Worm (Caenorhabditis elegans): ENCODE measurements around the gene K07D4.5.
A peak's percentile ranks its signal among the peaks of the same experiment; 100 is the strongest.

Gene K07D4.5

ce11 chrII:4044349-4044748 is 19.0 kb upstream of the K07D4.5 start, which contains the start of gene rpn-11 (continued):
- TF ChIP-seq nhr-23 (tag; optimal IDR thresholded peaks at IDR 0.05) (no peak), lin-39 (tag; optimal IDR thresholded peaks at IDR 0.05) (no peak), F13H6.1 (tag; optimal IDR thresholded peaks at IDR 0.05) (peak; percentile 83), nhr-21 (tag; optimal IDR thresholded peaks at IDR 0.05) (peak; percentile 81), unc-39 (tag; optimal IDR thresholded peaks at IDR 0.05) (no peak)

DNA sequence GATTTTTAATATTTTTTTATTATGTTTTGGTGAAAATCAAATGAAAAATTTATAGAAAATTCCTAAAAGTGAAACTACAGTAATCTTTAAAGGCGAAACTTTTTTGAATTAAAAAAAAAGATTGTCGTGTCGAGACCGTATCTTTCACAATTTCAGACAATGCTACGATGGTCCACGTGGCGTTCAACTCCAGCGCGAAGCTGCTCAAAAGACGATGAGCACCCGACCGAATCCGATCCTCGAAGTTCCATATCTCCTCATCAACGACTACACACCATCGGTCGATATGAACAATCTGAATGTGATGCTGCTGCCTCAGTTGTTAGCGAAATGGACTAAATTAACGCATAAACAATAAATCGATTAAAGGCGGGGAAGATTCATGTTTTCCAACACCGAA is 17.3 kb upstream of the K07D4.5 start:
- peak in 1 of 2 experiments; percentile 2 for TF ChIP-seq lsy-2 (tag; optimal IDR thresholded peaks at IDR 0.05)
- no peak for TF ChIP-seq lin-11 (tag; optimal IDR thresholded peaks at IDR 0.05)

DNA sequence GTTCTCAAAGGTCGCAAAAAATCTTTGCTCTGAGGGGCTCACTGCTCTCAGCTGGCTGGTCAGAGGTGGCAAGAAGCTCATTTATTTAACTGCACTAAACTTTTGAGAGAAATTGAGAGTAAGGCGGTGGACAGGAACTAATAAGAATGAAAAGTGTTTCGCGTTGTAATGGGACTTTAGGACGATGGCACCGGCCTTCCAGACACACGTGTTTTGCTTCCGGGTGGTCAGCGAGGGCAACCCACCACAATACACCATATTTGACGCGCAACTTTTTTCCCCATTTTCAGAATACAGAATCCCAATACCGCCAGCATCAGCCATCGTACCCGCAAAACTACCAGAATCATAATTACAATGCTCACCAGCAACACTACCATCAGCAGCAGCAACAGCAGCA is 14.7 kb upstream of the K07D4.5 start:
- TF ChIP-seq nhr-25 (tag; optimal IDR thresholded peaks at IDR 0.05) (no peak), nhr-12 (tag; optimal IDR thresholded peaks at IDR 0.05) (no peak), F13H6.1 (tag; optimal IDR thresholded peaks at IDR 0.05) (no peak), nhr-21 (tag; optimal IDR thresholded peaks at IDR 0.05) (no peak)

DNA sequence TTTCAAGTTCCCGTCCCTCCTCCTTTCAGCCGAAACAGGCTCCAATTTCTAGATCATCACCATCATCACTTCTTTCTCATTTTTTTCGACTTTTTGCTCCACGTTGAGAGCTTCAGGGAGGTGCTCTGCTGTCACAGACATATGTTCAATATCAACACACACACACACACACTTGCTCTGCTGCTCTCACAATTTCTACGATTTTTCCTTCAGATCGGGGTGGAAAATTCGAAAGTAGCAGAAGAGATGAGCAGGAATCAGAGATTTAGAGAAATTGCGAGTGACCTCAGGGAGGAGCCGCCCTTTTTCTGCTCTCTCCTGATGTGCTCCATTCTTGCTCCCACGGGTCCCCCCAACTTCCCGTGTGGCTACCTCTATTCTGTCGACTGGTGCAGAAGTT is 13.2 kb upstream of the K07D4.5 start, which contains the start of gene pqn-48:
Gene pqn-48 (plus strand): TSS at position 344 of the 400 bp plus-strand sequence.
- TF ChIP-seq F13H6.1 (tag; optimal IDR thresholded peaks at IDR 0.05) (peak; percentile 11), ztf-4 (tag; optimal IDR thresholded peaks at IDR 0.05) (no peak), nhr-129 (tag; optimal IDR thresholded peaks at IDR 0.05) (peak; percentile 52)

ce11 chrII:4032293-4032692 is 6.9 kb upstream of the K07D4.5 start, which contains the start of gene K07D4.4:
K07D4.4 (minus strand) TSS chrII:4032393.
- TF ChIP-seq nhr-10 (tag; optimal IDR thresholded peaks at IDR 0.05) (no peak), sma-3 (GFP tag; optimal IDR thresholded peaks at IDR 0.05) (no peak), lsy-2 (tag; optimal IDR thresholded peaks at IDR 0.05) (no peak), lin-11 (tag; optimal IDR thresholded peaks at IDR 0.05) (no peak), ceh-82 (tag; optimal IDR thresholded peaks at IDR 0.05) (no peak), nhr-11 (tag; optimal IDR thresholded peaks at IDR 0.05) (no peak)

- TF ChIP-seq ceh-82 (tag; optimal IDR thresholded peaks at IDR 0.05): no peak
- no peak for TF ChIP-seq gmeb-1 (tag; optimal IDR thresholded peaks at IDR 0.05)
- no peak for TF ChIP-seq nhr-129 (tag; optimal IDR thresholded peaks at IDR 0.05)
- no peak for TF ChIP-seq nhr-77 (tag; optimal IDR thresholded peaks at IDR 0.05)
- TF ChIP-seq unc-55 (GFP tag; optimal IDR thresholded peaks at IDR 0.05): no peak
- no peak for TF ChIP-seq nhr-25 (tag; optimal IDR thresholded peaks at IDR 0.05)
Measured at ce11 chrII:4028276-4028675, 2.9 kb upstream of the K07D4.5 start, which contains the start of gene K07D4.9. K07D4.9 (plus strand) TSS chrII:4028576.

- TF ChIP-seq mbf-1 (tag; optimal IDR thresholded peaks at IDR 0.05): no peak
- no peak for TF ChIP-seq aly-2 (tag; optimal IDR thresholded peaks at IDR 0.05)
- no peak for TF ChIP-seq gmeb-1 (tag; optimal IDR thresholded peaks at IDR 0.05)
- TF ChIP-seq nhr-237 (tag; optimal IDR thresholded peaks at IDR 0.05): no peak
- TF ChIP-seq ztf-11 (tag; optimal IDR thresholded peaks at IDR 0.05): no peak
- no peak for TF ChIP-seq ceh-82 (tag; optimal IDR thresholded peaks at IDR 0.05)
- TF ChIP-seq nhr-6 (tag; optimal IDR thresholded peaks at IDR 0.05): no peak
Measured at ce11 chrII:4018617-4019016, 6.7 kb downstream of the K07D4.5 start, which contains the start of gene K07D4.6. K07D4.6 (minus strand) TSS chrII:4018717.

- TF ChIP-seq nhr-25 (tag; optimal IDR thresholded peaks at IDR 0.05): no peak
- no peak for TF ChIP-seq ama-1 (optimal IDR thresholded peaks at IDR 0.05)
- no peak for TF ChIP-seq ztf-1 (GFP tag; conservative IDR thresholded peaks at IDR 0.05)
- TF ChIP-seq lsy-2 (tag; optimal IDR thresholded peaks at IDR 0.05): no peak
- TF ChIP-seq zag-1 (tag; optimal IDR thresholded peaks at IDR 0.05): no peak
- no peak for TF ChIP-seq mdl-1 (tag; optimal IDR thresholded peaks at IDR 0.05)
- no peak for TF ChIP-seq lin-11 (tag; optimal IDR thresholded peaks at IDR 0.05)
- TF ChIP-seq R02D3.7 (tag; optimal IDR thresholded peaks at IDR 0.05): no peak
- no peak for TF ChIP-seq ztf-11 (tag; optimal IDR thresholded peaks at IDR 0.05)
- no peak for TF ChIP-seq alr-1 (tag; optimal IDR thresholded peaks at IDR 0.05)
- TF ChIP-seq Y55F3AM.14 (GFP tag; optimal IDR thresholded peaks at IDR 0.05): no peak
Measured at ce11 chrII:4011518-4011917, 13.8 kb downstream of the K07D4.5 start.

Measured in whole organism, L2 larva.